Fruit fly (Drosophila melanogaster): ENCODE data around the gene Wnt6.

- no peak for TF ChIP-seq CG16779 (tag; optimal IDR thresholded peaks at IDR 0.05)
- no peak for TF ChIP-seq eg (GFP tag; IDR thresholded peaks at IDR 0.05)
- no peak for TF ChIP-seq svp (GFP tag)
- no peak for TF ChIP-seq Blimp-1 (GFP tag; optimal IDR thresholded peaks at IDR 0.05)
- TF ChIP-seq CG6792 (GFP tag; optimal IDR thresholded peaks at IDR 0.05), result no peak
- TF ChIP-seq CG31627 (GFP tag; optimal IDR thresholded peaks at IDR 0.05), result no peak
- no peak for TF ChIP-seq CG10631 (GFP tag; optimal IDR thresholded peaks at IDR 0.05)
- TF ChIP-seq cyc (GFP tag; optimal IDR thresholded peaks at IDR 0.05), result no peak
- no peak for TF ChIP-seq CG34406 (GFP tag; optimal IDR thresholded peaks at IDR 0.05)
- no peak for TF ChIP-seq Sox102F (GFP tag; optimal IDR thresholded peaks at IDR 0.05)
- TF ChIP-seq CG11762 (GFP tag; optimal IDR thresholded peaks at IDR 0.05; ENCODE audit: insufficient read depth), result no peak
Observed at dm6 chr2L:7398528-7398927, 65.0 kb downstream of the Wnt6 start, which contains the start of gene CG5160.
